Worm (Caenorhabditis elegans) whole organism, L4 larva: ENCODE data around the gene abu-14.

Source experiments
- ama-1 ChIP-seq: fragments of 150-350 bp; optimal IDR thresholded peaks from 2 replicates; lab custom pipeline; 2014; ENCODE audit warnings: inconsistent platforms, mixed read lengths
- cey-2 ChIP-seq: sonication (generic microtip); optimal IDR thresholded peaks from 3 replicates; lab custom pipeline; 2017; ENCODE audit warnings: missing genetic modification characterization, mild to moderate bottlenecking, missing compliant biosample characterization, antibody characterized with exemption, borderline replicate concordance; ENCODE audit not compliant: insufficient read depth
- ctbp-1 ChIP-seq: fragments of 200-800 bp; sonication (Bioruptor generic); IDR thresholded peaks from 2 replicates; pipeline ENCODE4 v1.3.6; 2022; ENCODE audit warnings: missing genetic modification reagents, missing genetic modification characterization, missing compliant biosample characterization
- dve-1 ChIP-seq: sonication (generic microtip); optimal IDR thresholded peaks from 2 replicates; lab custom pipeline; 2017; ENCODE audit warnings: antibody characterized with exemption, mild to moderate bottlenecking, missing genetic modification characterization, missing compliant biosample characterization; ENCODE audit not compliant: insufficient read depth
- fkh-10 ChIP-seq: fragments of 150-350 bp; optimal IDR thresholded peaks from 2 replicates; lab custom pipeline; 2014; ENCODE audit warnings: missing biosample characterization, missing genetic modification reagents, missing genetic modification characterization
- pha-4 ChIP-seq, 2 experiments: fragments of 150-350 bp in 1 of 2; fragments of 200-800 bp in 1 of 2; sonication (Bioruptor generic) in 1 of 2; IDR thresholded peaks in 1 of 2; optimal IDR thresholded peaks in 1 of 2; 2 replicates each; pipeline versions ENCODE4 v1.3.6 to Lab custom; 2014 to 2022; ENCODE audit warnings: missing genetic modification characterization in 2 of 2, missing genetic modification reagents in 2 of 2, missing biosample characterization in 1 of 2, missing compliant biosample characterization in 1 of 2

ce11 chrII:9178811-9179210 lies 48.2 kb downstream of the abu-14 start:
- no peak for TF ChIP-seq dve-1 (tag; lab: Kevin White, UChicago)
- TF ChIP-seq cey-2 (tag; lab: Kevin White, UChicago), result no peak
- no peak for TF ChIP-seq ctbp-1 (GFP tag; lab: Robert Waterston, UW)
- no peak for TF ChIP-seq pha-4 (GFP tag; IDR thresholded peaks at IDR 0.05; lab: Robert Waterston, UW)
- no peak for TF ChIP-seq pha-4 (tag; optimal IDR thresholded peaks at IDR 0.05; lab: Kevin White, UChicago)
- TF ChIP-seq fkh-10, result no peak
- TF ChIP-seq ama-1 (lab: Kevin White, UChicago), result no peak
